Worm (Caenorhabditis elegans): ENCODE data around the gene smim-14.

ce11 chrIII:3488224-3488623 lies 18.7 kb upstream of the smim-14 start, which contains the start of gene C34C12.7:
- no peak for TF ChIP-seq pqm-1 (tag; optimal IDR thresholded peaks at IDR 0.05)
- TF ChIP-seq snpc-4 (tag; optimal IDR thresholded peaks at IDR 0.05), result no peak
- no peak for TF ChIP-seq unc-130 (tag; optimal IDR thresholded peaks at IDR 0.05)
- TF ChIP-seq F16B12.6 (tag; optimal IDR thresholded peaks at IDR 0.05), result no peak
- TF ChIP-seq sptf-1 (tag; optimal IDR thresholded peaks at IDR 0.05), result no peak
- no peak for TF ChIP-seq nhr-12 (tag; optimal IDR thresholded peaks at IDR 0.05)
- no peak for TF ChIP-seq ceh-63 (GFP tag; optimal IDR thresholded peaks at IDR 0.05)
- TF ChIP-seq fkh-10 (GFP tag; optimal IDR thresholded peaks at IDR 0.05), result no peak
